Fruit fly (Drosophila melanogaster) whole organism, adult: ENCODE results near the gene Zasp67.
"Not testable (repeated sequence)": the region's sequence is repeated elsewhere in the genome, so short reads cannot be mapped to it uniquely, and the experiment has no call there.

Experiments used
- CG11617 ChIP-seq: fragments of 200-800 bp; sonication (Bioruptor generic); optimal IDR thresholded peaks from 2 replicates; lab custom pipeline; 2017; ENCODE audit warnings: mild to moderate bottlenecking, missing biosample characterization, missing genetic modification reagents, missing genetic modification characterization
- CG14711 ChIP-seq: fragments of 200-800 bp; sonication (Bioruptor generic); optimal IDR thresholded peaks from 2 replicates; lab custom pipeline; 2018; ENCODE audit warnings: missing biosample characterization, mild to moderate bottlenecking, missing genetic modification characterization, moderate library complexity
- CG33017 ChIP-seq: fragments of 200-800 bp; sonication (Bioruptor generic); optimal IDR thresholded peaks from 2 replicates; lab custom pipeline; 2018; ENCODE audit warnings: missing biosample characterization, mild to moderate bottlenecking, missing genetic modification characterization, moderate library complexity
- CG7045 ChIP-seq: fragments of 200-800 bp; sonication (Bioruptor generic); optimal IDR thresholded peaks from 2 replicates; lab custom pipeline; 2017; ENCODE audit warnings: missing biosample characterization, mild to moderate bottlenecking, missing genetic modification characterization
- Mnt ChIP-seq: fragments of 200-800 bp; sonication (Bioruptor generic); optimal IDR thresholded peaks from 2 replicates; lab custom pipeline; 2016; ENCODE audit warnings: missing biosample characterization, mild to moderate bottlenecking, missing genetic modification characterization
- ovo ChIP-seq: fragments of 200-800 bp; sonication (Bioruptor generic); optimal IDR thresholded peaks from 2 replicates; lab custom pipeline; 2016; ENCODE audit warnings: missing biosample characterization, missing genetic modification characterization
- toe ChIP-seq: fragments of 200-800 bp; sonication (Bioruptor generic); optimal IDR thresholded peaks from 2 replicates; lab custom pipeline; 2016; ENCODE audit warnings: missing biosample characterization, missing genetic modification characterization

DNA sequence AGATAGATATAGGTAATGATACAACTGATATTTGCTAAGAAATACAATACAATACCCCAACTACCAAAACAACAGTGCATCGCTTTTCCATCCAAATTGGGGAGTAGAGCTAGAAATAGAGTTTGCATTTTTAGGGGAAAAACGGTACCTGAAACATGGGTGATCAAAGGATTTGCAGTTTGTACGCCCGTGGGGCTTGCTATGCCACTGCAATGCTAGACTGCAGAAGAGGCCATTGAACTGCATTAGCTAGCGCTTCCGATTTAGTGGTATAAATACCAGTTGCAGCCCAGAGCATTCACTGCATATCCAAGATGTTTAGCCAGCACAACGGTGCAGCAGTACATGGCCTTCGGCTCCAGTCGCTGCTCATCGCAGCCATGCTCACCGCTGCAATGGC lies 633 bp upstream of the Zasp67 start, which contains the start of gene Ilp1:
- TF ChIP-seq CG11617; ovo (GFP tag; lab: Kevin White, UChicago); toe (GFP tag; lab: Kevin White, UChicago); CG14711 (tag; lab: Kevin White, UChicago); CG7045 (GFP tag; lab: Kevin White, UChicago); Mnt (GFP tag; lab: Kevin White, UChicago); CG33017: not testable (repeated sequence)
